Worm (Caenorhabditis elegans) whole organism, L1 larva: ENCODE results near the gene srw-33.

ENCODE experiments used
- C16A3.4 ChIP-seq: fragments of 150-350 bp; optimal IDR thresholded peaks from 2 replicates; lab custom pipeline; 2014; ENCODE audit warnings: missing biosample characterization, missing genetic modification characterization
- C34B4.2 ChIP-seq: sonication (generic microtip); optimal IDR thresholded peaks from 2 replicates; lab custom pipeline; 2017; ENCODE audit warnings: mild to moderate bottlenecking, missing genetic modification characterization, missing compliant biosample characterization
- aha-1 ChIP-seq: fragments of 150-350 bp; optimal IDR thresholded peaks from 2 replicates; lab custom pipeline; 2014; ENCODE audit warnings: missing biosample characterization, missing genetic modification characterization
- alr-1 ChIP-seq: fragments of 200-800 bp; sonication (Bioruptor generic); optimal IDR thresholded peaks from 2 replicates; lab custom pipeline; 2018; ENCODE audit warnings: borderline replicate concordance, mild to moderate bottlenecking, missing genetic modification characterization, missing compliant biosample characterization
- ama-1 ChIP-seq: fragments of 150-350 bp; optimal IDR thresholded peaks from 2 replicates; lab custom pipeline; 2014
- blmp-1 ChIP-seq: fragments of 150-350 bp; optimal IDR thresholded peaks from 2 replicates; lab custom pipeline; 2014; ENCODE audit warnings: missing biosample characterization, missing genetic modification characterization
- ceh-8 ChIP-seq: fragments of 200-800 bp; sonication (Bioruptor generic); optimal IDR thresholded peaks from 2 replicates; lab custom pipeline; 2018; ENCODE audit warnings: mild to moderate bottlenecking, missing genetic modification characterization, moderate library complexity, missing compliant biosample characterization
- dsc-1 ChIP-seq: sonication (generic microtip); optimal IDR thresholded peaks from 2 replicates; lab custom pipeline; 2016; ENCODE audit warnings: mild to moderate bottlenecking, missing genetic modification characterization, missing compliant biosample characterization
- efl-3 ChIP-seq: fragments of 200-800 bp; sonication (Bioruptor generic); optimal IDR thresholded peaks from 2 replicates; lab custom pipeline; 2018; ENCODE audit warnings: mild to moderate bottlenecking, missing genetic modification characterization, missing compliant biosample characterization
- egl-27 ChIP-seq, 2 experiments: fragments of 150-350 bp in 1 of 2; sonication (generic microtip); optimal IDR thresholded peaks; 3 replicates each; lab custom pipeline; 2017 to 2018; ENCODE audit warnings: missing biosample characterization in 2 of 2, missing genetic modification characterization in 2 of 2, missing genetic modification reagents in 2 of 2
- fkh-4 ChIP-seq: sonication (generic microtip); optimal IDR thresholded peaks from 2 replicates; lab custom pipeline; 2016; ENCODE audit warnings: missing compliant biosample characterization, missing genetic modification characterization, borderline replicate concordance
- fkh-8 ChIP-seq: sonication (generic microtip); optimal IDR thresholded peaks from 2 replicates; lab custom pipeline; 2016; ENCODE audit warnings: mild to moderate bottlenecking, missing genetic modification characterization, missing compliant biosample characterization
- fos-1 ChIP-seq: fragments of 150-350 bp; optimal IDR thresholded peaks from 2 replicates; lab custom pipeline; 2014; ENCODE audit warnings: missing biosample characterization, missing genetic modification characterization
- hlh-17 ChIP-seq: fragments of 200-800 bp; sonication (Bioruptor generic); optimal IDR thresholded peaks from 2 replicates; lab custom pipeline; 2018; ENCODE audit warnings: missing genetic modification characterization, mild to moderate bottlenecking, missing compliant biosample characterization, moderate library complexity, borderline replicate concordance
- hlh-4 ChIP-seq: sonication (generic microtip); optimal IDR thresholded peaks from 2 replicates; lab custom pipeline; 2016; ENCODE audit warnings: mild to moderate bottlenecking, missing genetic modification characterization, missing compliant biosample characterization
- irx-1 ChIP-seq: sonication (generic microtip); optimal IDR thresholded peaks from 2 replicates; lab custom pipeline; 2016; ENCODE audit warnings: missing genetic modification characterization, missing compliant biosample characterization
- isw-1 ChIP-seq: fragments of 200-800 bp; sonication (Bioruptor generic); IDR thresholded peaks from 2 replicates; pipeline ENCODE4 v1.3.6; 2022; ENCODE audit warnings: missing genetic modification characterization, missing compliant biosample characterization
- lin-13 ChIP-seq: fragments of 150-350 bp; optimal IDR thresholded peaks from 2 replicates; lab custom pipeline; 2014; ENCODE audit warnings: missing biosample characterization, missing genetic modification reagents, missing genetic modification characterization
- lin-14 ChIP-seq: fragments of 200-800 bp; sonication (Bioruptor generic); optimal IDR thresholded peaks from 2 replicates; lab custom pipeline; 2018; ENCODE audit warnings: mild to moderate bottlenecking, missing genetic modification characterization, moderate library complexity, missing compliant biosample characterization
- lin-39 ChIP-seq: fragments of 150-350 bp; optimal IDR thresholded peaks from 2 replicates; lab custom pipeline; 2014; ENCODE audit warnings: missing biosample characterization, missing genetic modification reagents, missing genetic modification characterization
- mep-1 ChIP-seq: fragments of 150-350 bp; optimal IDR thresholded peaks from 2 replicates; lab custom pipeline; 2014; ENCODE audit warnings: missing biosample characterization, missing genetic modification characterization
- nhr-12 ChIP-seq: sonication (generic microtip); optimal IDR thresholded peaks from 2 replicates; lab custom pipeline; 2017; ENCODE audit warnings: missing biosample characterization, missing genetic modification characterization
- nhr-19 ChIP-seq: fragments of 200-800 bp; sonication (Bioruptor generic); conservative IDR thresholded peaks from 2 replicates; pipeline ENCODE4 v1.3.6; 2022; ENCODE audit warnings: missing genetic modification characterization, missing compliant biosample characterization
- nhr-28 ChIP-seq: fragments of 150-350 bp; optimal IDR thresholded peaks from 2 replicates; lab custom pipeline; 2014; ENCODE audit warnings: missing biosample characterization, missing genetic modification characterization
- nhr-47 ChIP-seq: sonication (generic microtip); optimal IDR thresholded peaks from 2 replicates; lab custom pipeline; 2016; ENCODE audit warnings: mild to moderate bottlenecking, missing genetic modification characterization, moderate library complexity, missing compliant biosample characterization
- nhr-77 ChIP-seq: fragments of 150-350 bp; optimal IDR thresholded peaks from 2 replicates; lab custom pipeline; 2014; ENCODE audit warnings: missing biosample characterization, missing genetic modification characterization
- nhr-85 ChIP-seq: sonication (generic microtip); peaks from one replicate; lab custom pipeline; 2016; ENCODE audit warnings: missing genetic modification characterization, inconsistent platforms, missing compliant biosample characterization
- sox-4 ChIP-seq: sonication (generic microtip); optimal IDR thresholded peaks from 2 replicates; lab custom pipeline; 2016; ENCODE audit warnings: missing genetic modification characterization, missing compliant biosample characterization
- sptf-1 ChIP-seq: fragments of 150-350 bp; optimal IDR thresholded peaks from 2 replicates; lab custom pipeline; 2014; ENCODE audit warnings: missing biosample characterization, missing genetic modification characterization
- swsn-7 ChIP-seq: sonication (generic microtip); optimal IDR thresholded peaks from 2 replicates; lab custom pipeline; 2016; ENCODE audit warnings: missing genetic modification characterization, missing compliant biosample characterization
- tbx-2 ChIP-seq: sonication (generic microtip); optimal IDR thresholded peaks from 2 replicates; lab custom pipeline; 2016; ENCODE audit warnings: missing genetic modification characterization, missing compliant biosample characterization
- unc-130 ChIP-seq: fragments of 150-350 bp; optimal IDR thresholded peaks from 2 replicates; lab custom pipeline; 2017; ENCODE audit warnings: missing biosample characterization, missing genetic modification characterization, inconsistent platforms
- unc-62 ChIP-seq: fragments of 150-350 bp; optimal IDR thresholded peaks from 2 replicates; lab custom pipeline; 2014; ENCODE audit warnings: missing biosample characterization, missing genetic modification reagents, missing genetic modification characterization
- unc-86 ChIP-seq: sonication (generic microtip); optimal IDR thresholded peaks from 2 replicates; lab custom pipeline; 2016; ENCODE audit warnings: missing genetic modification characterization, missing compliant biosample characterization
- vab-15 ChIP-seq: sonication (generic microtip); optimal IDR thresholded peaks from 2 replicates; lab custom pipeline; 2017; ENCODE audit warnings: missing genotype, mild to moderate bottlenecking, missing genetic modification characterization, missing compliant biosample characterization
- zag-1 ChIP-seq: fragments of 150-350 bp; optimal IDR thresholded peaks from 2 replicates; lab custom pipeline; 2014; ENCODE audit warnings: missing biosample characterization, missing genetic modification characterization

The srw-33 gene

ce11 chrV:15483563-15483962 lies 32.2 kb upstream of the srw-33 start (continued):
- no peak for TF ChIP-seq fkh-4 (tag; lab: Kevin White, UChicago)
- TF ChIP-seq efl-3, result no peak
- TF ChIP-seq vab-15 (tag; lab: Kevin White, UChicago), result no peak
- no peak for TF ChIP-seq hlh-4
- TF ChIP-seq sox-4 (tag; lab: Kevin White, UChicago), result no peak
- TF ChIP-seq mep-1 (tag; lab: Kevin White, UChicago), result peak; percentile 17
- TF ChIP-seq fkh-8 (tag; lab: Kevin White, UChicago), result no peak
- no peak for TF ChIP-seq ama-1 (lab: Kevin White, UChicago)
- TF ChIP-seq nhr-19 (GFP tag; lab: Robert Waterston, UW), result peak; percentile 27; the same call in 1 of the 2 replicates
- no peak for TF ChIP-seq alr-1 (tag; lab: Kevin White, UChicago)
- TF ChIP-seq lin-14 (GFP tag; lab: Kevin White, UChicago), result peak; percentile 57
- no peak for TF ChIP-seq lin-13 (GFP tag; lab: Kevin White, UChicago)
- no peak for TF ChIP-seq lin-39 (tag; lab: Kevin White, UChicago)
- no peak for TF ChIP-seq nhr-47 (tag; lab: Kevin White, UChicago)
- no peak for TF ChIP-seq tbx-2
- no peak for TF ChIP-seq nhr-28 (tag; lab: Kevin White, UChicago)
- TF ChIP-seq swsn-7 (tag; lab: Kevin White, UChicago), result no peak
- no peak for TF ChIP-seq fos-1 (tag; lab: Kevin White, UChicago)
- no peak for TF ChIP-seq unc-86 (tag; lab: Kevin White, UChicago)
- TF ChIP-seq aha-1 (tag; lab: Kevin White, UChicago), result no peak
- no peak for TF ChIP-seq sptf-1 (tag; lab: Kevin White, UChicago)
- no peak for TF ChIP-seq irx-1
- TF ChIP-seq C16A3.4 (tag; lab: Kevin White, UChicago), result no peak
- no peak for TF ChIP-seq hlh-17
- TF ChIP-seq unc-130, result no peak
- TF ChIP-seq nhr-77 (tag; lab: Kevin White, UChicago), result no peak
- no peak for TF ChIP-seq zag-1
- TF ChIP-seq blmp-1 (tag; lab: Kevin White, UChicago), result peak; percentile 45

ce11 chrV:15481374-15481773 lies 30.1 kb upstream of the srw-33 start, which contains the start of gene nhr-150:
nhr-150 (minus strand) TSS chrV:15481465.
- no peak for TF ChIP-seq egl-27 (tag; optimal IDR thresholded peaks at IDR 0.05; lab: Kevin White, UChicago)

ce11 chrV:15480505-15481075 lies 29.3 kb upstream of the srw-33 start:
- no peak for TF ChIP-seq dsc-1 (tag; lab: Kevin White, UChicago)
- TF ChIP-seq ama-1 (lab: Kevin White, UChicago), result no peak
- TF ChIP-seq nhr-19 (GFP tag; lab: Robert Waterston, UW), result no peak
- TF ChIP-seq isw-1, result no peak
- TF ChIP-seq C34B4.2, result no peak

ce11 chrV:15479825-15480224 lies 28.5 kb upstream of the srw-33 start:
- TF ChIP-seq nhr-85, result no peak
- TF ChIP-seq hlh-17, result no peak
- TF ChIP-seq unc-62 (GFP tag; lab: Kevin White, UChicago), result no peak
- no peak for TF ChIP-seq vab-15 (tag; lab: Kevin White, UChicago)

ce11 chrV:15479107-15479506 lies 27.8 kb upstream of the srw-33 start:
- no peak for TF ChIP-seq nhr-12 (tag; lab: Kevin White, UChicago)
- TF ChIP-seq ceh-8 (GFP tag; lab: Kevin White, UChicago), result no peak
- TF ChIP-seq aha-1 (tag; lab: Kevin White, UChicago), result no peak
